Fruit fly (Drosophila melanogaster): Measurements from ENCODE around the gene Cmpk.

Gene Cmpk

DNA sequence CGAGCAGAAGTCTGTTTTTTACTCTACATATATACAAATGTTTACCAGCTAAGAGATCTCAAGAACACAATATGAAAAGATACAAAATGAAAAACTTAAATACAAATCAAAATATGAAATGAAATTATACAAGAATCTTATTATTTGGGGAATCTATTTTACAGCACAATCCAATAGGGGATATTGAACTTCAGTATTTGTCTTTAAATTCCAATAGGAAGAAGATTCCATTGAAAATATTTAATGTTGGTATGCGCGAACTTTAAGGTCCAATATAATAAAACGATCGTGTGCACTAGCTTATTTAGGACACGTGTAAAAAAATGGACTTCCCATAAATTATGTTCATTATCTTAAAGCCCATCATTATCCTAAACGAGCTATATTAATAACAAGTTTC, 17.3 kb downstream of the Cmpk start:
- TF ChIP-seq CG17612 (GFP tag; IDR thresholded peaks at IDR 0.05), result no peak
- no peak for TF ChIP-seq Pdp1 (GFP tag; optimal IDR thresholded peaks at IDR 0.05)
- no peak for TF ChIP-seq pita (GFP tag; optimal IDR thresholded peaks at IDR 0.05)
- no peak for TF ChIP-seq CG3726 (GFP tag; IDR thresholded peaks at IDR 0.05)
- peak; percentile 75 for TF ChIP-seq Elba2 (GFP tag; optimal IDR thresholded peaks at IDR 0.05)
- no peak for TF ChIP-seq Sox102F (GFP tag; optimal IDR thresholded peaks at IDR 0.05)
- TF ChIP-seq salm (tag; optimal IDR thresholded peaks at IDR 0.05), result no peak
- no peak for TF ChIP-seq p53 (GFP tag; optimal IDR thresholded peaks at IDR 0.05)
- TF ChIP-seq insv (GFP tag; optimal IDR thresholded peaks at IDR 0.05), result peak in 1 of 2 experiments; percentile 51

DNA sequence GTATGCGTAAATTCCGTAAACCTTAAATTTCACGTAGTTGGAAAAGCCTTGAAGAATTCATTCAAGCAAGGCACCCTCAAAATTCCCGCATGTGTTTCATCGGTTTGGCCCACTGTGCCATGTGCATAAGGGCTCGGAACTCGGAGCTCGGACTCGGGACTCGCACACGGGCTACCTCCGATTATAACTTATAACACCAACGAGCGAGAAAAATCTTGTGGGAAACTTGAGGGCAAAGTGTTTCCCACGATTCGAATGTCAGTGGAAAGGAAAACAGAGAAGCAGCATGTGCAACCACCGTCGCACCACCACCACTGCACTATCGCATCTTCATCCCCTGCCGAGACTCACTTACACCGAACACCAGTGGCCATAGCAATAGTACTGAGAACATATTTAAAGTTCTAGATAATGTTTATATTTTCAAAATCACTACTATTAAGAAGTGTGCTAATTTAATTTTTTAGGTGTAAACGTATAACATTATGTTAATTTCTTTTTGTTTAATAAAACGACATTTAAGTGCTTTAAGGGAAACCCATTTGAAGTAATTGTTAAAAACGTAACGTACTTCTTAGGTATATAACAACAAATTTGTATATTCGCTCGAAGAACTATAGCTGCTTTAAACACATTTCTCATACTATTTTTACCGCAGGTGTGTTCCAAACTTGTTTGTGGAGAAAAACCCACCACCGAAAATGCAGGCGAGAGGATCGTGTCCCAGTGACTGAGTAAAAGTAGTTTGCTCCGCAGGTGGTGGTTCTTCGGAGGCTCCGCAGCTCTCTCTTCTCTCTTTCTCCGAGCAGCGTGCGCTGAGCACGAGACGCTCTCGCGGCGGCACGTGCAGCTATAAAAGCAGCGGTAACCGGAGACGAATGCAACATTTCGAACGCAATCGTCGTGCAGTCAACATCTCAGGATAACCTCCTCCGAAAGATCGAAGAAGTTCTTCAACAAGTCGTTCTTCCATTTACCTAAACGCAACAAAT, 18.8 kb downstream of the Cmpk start:
- peak; percentile 64 for TF ChIP-seq Mad (GFP tag; optimal IDR thresholded peaks at IDR 0.05)
- TF ChIP-seq NC2α (GFP tag; optimal IDR thresholded peaks at IDR 0.05), result peak; percentile 12
- no peak for TF ChIP-seq unc-4 (GFP tag; IDR thresholded peaks at IDR 0.05; ENCODE audit: partially characterized antibody)
- TF ChIP-seq CG15696 (tag; optimal IDR thresholded peaks at IDR 0.05), result peak; percentile 99
- peak; percentile 58 for TF ChIP-seq CHES-1-like (GFP tag; optimal IDR thresholded peaks at IDR 0.05)
- TF ChIP-seq klu (GFP tag; IDR thresholded peaks at IDR 0.05), result no peak
- peak; percentile 49 for TF ChIP-seq CG9797 (GFP tag; optimal IDR thresholded peaks at IDR 0.05)
- no peak for TF ChIP-seq dati (GFP tag; IDR thresholded peaks at IDR 0.05)
- TF ChIP-seq Camta (GFP tag; optimal IDR thresholded peaks at IDR 0.05), result peak; percentile 76
- TF ChIP-seq gcm (GFP tag; optimal IDR thresholded peaks at IDR 0.05), result peak; percentile 97
- no peak for TF ChIP-seq GATAe (GFP tag; conservative IDR thresholded peaks at IDR 0.05)
- peak; percentile 97 for TF ChIP-seq kni (GFP tag; optimal IDR thresholded peaks at IDR 0.05)
- TF ChIP-seq slou (GFP tag; optimal IDR thresholded peaks at IDR 0.05), result no peak
- TF ChIP-seq Ets65A (GFP tag), result peak; percentile 90
- TF ChIP-seq CG10959 (GFP tag; IDR thresholded peaks at IDR 0.05), result peak; percentile 85
- TF ChIP-seq CG6791 (GFP tag; IDR thresholded peaks at IDR 0.05; ENCODE audit: partially characterized antibody), result peak; percentile 67; the same call in 2 of the 3 replicates
- TF ChIP-seq CG12219 (GFP tag; optimal IDR thresholded peaks at IDR 0.05), result peak; percentile 87
- TF ChIP-seq Spps (tag; optimal IDR thresholded peaks at IDR 0.05), result peak; percentile 98
- TF ChIP-seq Ssrp (tag; optimal IDR thresholded peaks at IDR 0.05), result peak; percentile 96
- TF ChIP-seq jumu (GFP tag; optimal IDR thresholded peaks at IDR 0.05), result peak; percentile 63
- no peak for TF ChIP-seq pan (optimal IDR thresholded peaks at IDR 0.05)
- TF ChIP-seq pan (GFP tag; optimal IDR thresholded peaks at IDR 0.05 in 1 of 2, IDR thresholded peaks at IDR 0.05 in 1 of 2), result peak in 1 of 2 experiments; percentile 29
- TF ChIP-seq ewg (GFP tag; optimal IDR thresholded peaks at IDR 0.05), result peak; percentile 78
- peak; percentile 65; the same call in 1 of the 2 replicates for TF ChIP-seq E2f1 (GFP tag; IDR thresholded peaks at IDR 0.05)
- peak; percentile 63; the same call in 1 of the 2 replicates for TF ChIP-seq gt (GFP tag; IDR thresholded peaks at IDR 0.05)
- TF ChIP-seq CG17186 (GFP tag; optimal IDR thresholded peaks at IDR 0.05), result peak; percentile 58
- peak; percentile 74 for TF ChIP-seq pnt (GFP tag; optimal IDR thresholded peaks at IDR 0.05)
- peak; percentile 69 for TF ChIP-seq Awh (GFP tag; IDR thresholded peaks at IDR 0.05)
- peak; percentile 51 for TF ChIP-seq Elba2 (GFP tag; optimal IDR thresholded peaks at IDR 0.05)
- TF ChIP-seq CG1024 (GFP tag; IDR thresholded peaks at IDR 0.05), result peak; percentile 15; the same call in 1 of the 2 replicates
- peak; percentile 49 for TF ChIP-seq seq (GFP tag; IDR thresholded peaks at IDR 0.05)
- TF ChIP-seq kay (GFP tag; optimal IDR thresholded peaks at IDR 0.05), result peak; percentile 71
- peak; percentile 57; the same call in 2 of the 3 replicates for TF ChIP-seq ci (GFP tag; IDR thresholded peaks at IDR 0.05)
- no peak for TF ChIP-seq Lim3 (GFP tag; IDR thresholded peaks at IDR 0.05)
- TF ChIP-seq onecut (GFP tag; IDR thresholded peaks at IDR 0.05), result peak; percentile 83
- TF ChIP-seq CG9437 (GFP tag; optimal IDR thresholded peaks at IDR 0.05), result peak; percentile 89
- TF ChIP-seq vnd (GFP tag; IDR thresholded peaks at IDR 0.05; ENCODE audit: partially characterized antibody), result no peak
- peak; percentile 50; the same call in 1 of the 2 replicates for TF ChIP-seq ssp (GFP tag; IDR thresholded peaks at IDR 0.05)
- TF ChIP-seq chif (GFP tag; optimal IDR thresholded peaks at IDR 0.05), result peak; percentile 40 to 89

Data from whole organism, embryonic.